Worm (Caenorhabditis elegans): Measurements from ENCODE around the gene M05D6.1.

The M05D6.1 gene

DNA sequence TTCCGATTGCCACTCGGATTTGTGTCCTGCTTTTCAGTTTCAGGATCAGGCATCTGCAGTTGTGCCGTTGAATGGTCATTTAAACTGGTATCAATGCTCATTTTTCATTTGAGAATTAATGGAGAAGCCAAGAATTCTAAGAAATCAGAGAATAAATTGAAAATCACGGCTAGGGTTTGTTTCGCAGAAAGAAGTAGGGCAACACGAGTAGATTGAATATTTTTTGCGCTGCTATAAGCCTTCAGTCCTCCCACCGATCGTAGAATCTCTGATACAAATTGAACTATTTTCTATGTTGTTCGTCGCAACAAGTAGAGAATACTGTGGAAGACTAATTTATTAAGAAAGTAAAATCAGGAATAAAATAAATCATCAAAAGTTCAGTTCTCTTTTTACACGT lies 38.2 kb downstream of the M05D6.1 start, which contains the start of gene acp-3:
acp-3 (minus strand) TSS at position 101 of the 400 bp plus-strand sequence.
- TF ChIP-seq W03F9.2 (tag; optimal IDR thresholded peaks at IDR 0.05) (no peak), him-1 (tag; optimal IDR thresholded peaks at IDR 0.05) (no peak), dao-5 (tag; optimal IDR thresholded peaks at IDR 0.05) (no peak)

DNA sequence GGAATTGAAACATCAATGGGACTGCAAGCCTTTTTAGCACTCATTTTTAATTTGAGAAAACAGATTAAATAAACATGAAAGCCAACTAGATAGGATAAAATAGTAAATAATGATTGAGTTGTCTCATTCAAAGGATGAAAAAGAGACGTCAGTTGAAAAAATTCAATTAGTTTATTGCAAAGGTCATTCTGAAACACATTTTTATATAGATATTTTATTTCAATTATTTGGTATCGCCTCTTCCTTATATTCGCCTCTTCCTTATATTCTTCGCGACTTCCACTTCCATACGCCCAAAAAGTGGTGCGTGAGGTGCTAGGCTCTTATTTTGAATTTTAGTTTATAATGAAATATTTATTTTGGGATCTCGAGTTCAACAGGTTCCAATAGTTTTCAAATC lies 40.2 kb downstream of the M05D6.1 start, which contains the start of gene acp-4:
acp-4 (minus strand) TSS at position 101 of the 400 bp plus-strand sequence.
- TF ChIP-seq dao-5 (tag; optimal IDR thresholded peaks at IDR 0.05) (no peak), W03F9.2 (tag; optimal IDR thresholded peaks at IDR 0.05) (no peak), him-1 (tag; optimal IDR thresholded peaks at IDR 0.05) (no peak)

DNA sequence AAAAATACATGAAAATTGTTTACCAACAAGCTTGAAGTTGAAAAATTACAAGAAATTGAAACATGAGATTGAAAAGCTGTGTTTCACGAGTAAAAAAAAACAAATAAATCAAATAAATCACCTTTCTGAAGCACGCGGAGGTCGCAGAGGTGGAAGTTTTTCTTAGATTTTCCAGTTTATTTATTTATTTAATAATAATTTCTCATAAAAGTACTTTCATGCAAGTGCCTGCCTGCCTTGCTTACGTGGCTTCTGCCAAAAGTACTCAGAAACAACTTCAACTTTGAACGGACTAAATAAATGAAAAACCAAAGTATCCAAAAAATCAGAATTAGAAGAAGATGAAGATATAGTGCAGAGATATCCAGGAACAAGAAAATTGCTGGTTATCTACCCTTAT lies 43.3 kb downstream of the M05D6.1 start, which contains the start of gene acp-2:
acp-2 (minus strand) TSS at position 101 of the 400 bp plus-strand sequence.
- TF ChIP-seq dao-5 (tag; optimal IDR thresholded peaks at IDR 0.05), result no peak
- TF ChIP-seq W03F9.2 (tag; optimal IDR thresholded peaks at IDR 0.05), result no peak
- no peak for TF ChIP-seq him-1 (tag; optimal IDR thresholded peaks at IDR 0.05)

DNA sequence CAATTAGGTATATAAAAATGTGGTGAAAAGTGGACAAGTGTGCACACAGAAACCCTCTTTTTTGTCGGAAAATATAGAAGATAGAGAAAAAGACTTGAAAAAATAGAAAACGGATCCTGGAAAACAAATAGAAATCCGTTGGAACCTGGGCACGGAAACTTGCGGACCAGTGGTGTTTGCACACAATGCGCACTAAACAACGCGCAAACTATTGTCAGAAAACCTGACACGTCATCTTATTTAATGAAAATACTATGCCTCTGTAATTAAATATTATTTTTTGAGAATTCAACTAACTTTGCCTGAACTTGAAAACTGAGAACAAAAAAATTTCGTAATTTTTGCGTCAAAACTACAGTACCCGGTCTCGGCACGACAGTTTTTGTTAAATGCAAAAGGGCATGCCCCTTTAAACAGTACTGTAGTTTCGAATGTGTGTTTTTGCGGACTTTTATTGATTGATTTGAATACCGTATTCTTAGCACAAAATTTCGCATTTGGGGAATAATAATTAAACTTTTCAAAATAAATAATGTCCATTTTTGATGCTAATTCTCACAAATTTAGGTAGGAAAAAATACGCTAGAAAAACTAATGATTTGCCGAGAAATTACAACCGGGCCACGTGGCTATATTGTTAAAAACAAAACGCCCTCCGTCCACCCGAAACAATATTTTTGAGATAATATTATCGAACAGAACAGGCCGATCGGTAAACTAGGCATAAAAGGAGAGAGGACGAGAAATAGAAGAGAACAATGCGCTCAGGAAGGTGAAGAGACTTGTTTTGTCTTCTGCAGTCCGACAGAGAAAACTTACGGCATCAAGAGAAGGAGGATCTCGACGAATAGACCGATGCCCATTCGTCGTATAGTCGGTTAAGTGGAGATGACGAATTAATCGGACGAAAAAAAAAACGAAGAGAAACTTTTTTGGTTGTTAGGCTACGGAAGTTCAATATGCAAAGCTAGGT lies 46.0 kb downstream of the M05D6.1 start:
- no peak for TF ChIP-seq dao-5 (tag; optimal IDR thresholded peaks at IDR 0.05)
- peak; percentile 31 for TF ChIP-seq W03F9.2 (tag; optimal IDR thresholded peaks at IDR 0.05)

DNA sequence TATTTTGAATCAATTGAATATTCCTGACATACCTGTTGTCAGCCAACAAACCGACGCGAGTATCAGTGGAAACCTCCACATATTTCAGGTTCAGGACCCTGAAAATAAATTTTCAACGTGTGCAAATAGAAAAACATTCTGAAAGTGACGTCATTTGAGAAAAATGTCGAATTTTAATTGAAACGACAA lies 46.6 kb downstream of the M05D6.1 start, which contains the start of gene F14E5.2:
F14E5.2 (minus strand) TSS at position 101 of the 189 bp plus-strand sequence.
- no peak for TF ChIP-seq dao-5 (tag; optimal IDR thresholded peaks at IDR 0.05)
- TF ChIP-seq W03F9.2 (tag; optimal IDR thresholded peaks at IDR 0.05), result no peak
- TF ChIP-seq him-1 (tag; optimal IDR thresholded peaks at IDR 0.05), result no peak
